Fruit fly (Drosophila melanogaster) whole organism, embryonic: ENCODE results near the gene CG1161.

ENCODE experiments used
- CG11504 ChIP-seq: fragments of 200-800 bp; sonication (Bioruptor generic); optimal IDR thresholded peaks from 3 replicates; lab custom pipeline; 2019; ENCODE audit warnings: missing biosample characterization, mild to moderate bottlenecking, missing genetic modification characterization, moderate library complexity
- CG18011 ChIP-seq: fragments of 200-800 bp; sonication (Bioruptor generic); optimal IDR thresholded peaks from 2 replicates; lab custom pipeline; 2017; ENCODE audit warnings: missing biosample characterization, missing genetic modification characterization, mild to moderate bottlenecking, moderate library complexity, missing genotype
- bowl ChIP-seq: fragments of 200-800 bp; sonication (Bioruptor generic); IDR thresholded peaks from 2 replicates; pipeline ENCODE4 v1.3.6; 2022; ENCODE audit warnings: missing biosample characterization, missing genetic modification characterization
- ems ChIP-seq: fragments of 200-800 bp; sonication (Bioruptor generic); optimal IDR thresholded peaks from 3 replicates; lab custom pipeline; 2016; ENCODE audit warnings: missing biosample characterization, missing genetic modification characterization
- ewg ChIP-seq: fragments of 200-800 bp; sonication (Bioruptor generic); optimal IDR thresholded peaks from 3 replicates; lab custom pipeline; 2017; ENCODE audit warnings: mild to moderate bottlenecking, missing biosample characterization, missing genetic modification reagents, missing genetic modification characterization

DNA sequence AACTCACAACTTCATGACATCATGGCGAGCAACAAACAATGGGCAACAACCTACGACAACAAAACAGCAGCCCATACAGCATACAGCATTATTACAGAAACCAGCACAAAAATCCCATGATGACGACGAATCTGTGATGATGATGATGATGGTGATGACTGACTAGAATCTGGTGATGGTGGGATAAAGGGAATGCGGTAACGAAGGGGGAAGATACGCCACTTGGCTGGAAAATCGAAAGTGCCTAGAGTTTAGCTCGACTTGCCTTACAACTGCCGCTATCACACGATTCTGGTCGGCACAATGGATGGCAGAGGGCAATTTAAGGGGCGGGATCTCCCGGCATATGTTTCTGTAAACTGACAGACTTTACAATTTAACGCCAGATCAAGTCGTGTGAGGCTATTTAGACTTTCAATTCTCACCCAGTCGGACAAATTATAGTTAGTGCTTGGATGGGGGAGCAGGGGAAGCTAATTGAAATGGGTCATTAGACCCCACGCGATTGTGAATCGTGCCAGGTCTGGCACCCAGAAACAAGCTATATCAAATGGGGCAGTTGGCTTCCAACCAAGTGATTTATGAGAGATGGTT lies 39.7 kb upstream of the CG1161 start:
- no peak for TF ChIP-seq CG18011
- no peak for TF ChIP-seq ewg
- no peak for TF ChIP-seq bowl (GFP tag; lab: Robert Waterston, UW)
- TF ChIP-seq CG11504 (tag; lab: Kevin White, UChicago): peak; percentile 36
- TF ChIP-seq ems (GFP tag; lab: Kevin White, UChicago): no peak
